Worm (Caenorhabditis elegans) whole organism, mixed stage, embryonic: Measurements from ENCODE around the gene T25B9.6.
A peak's percentile ranks its signal among the peaks of the same experiment; 100 is the strongest.

Source experiments
- M03D4.4 ChIP-seq: sonication (generic microtip); optimal IDR thresholded peaks from 2 replicates; lab custom pipeline; 2017; ENCODE audit warnings: mild to moderate bottlenecking, missing genetic modification characterization, missing compliant biosample characterization
- bed-3 ChIP-seq: fragments of 200-800 bp; sonication (Bioruptor generic); optimal IDR thresholded peaks from 3 replicates; lab custom pipeline; 2018; ENCODE audit warnings: mild to moderate bottlenecking, missing genetic modification characterization, moderate library complexity, missing compliant biosample characterization
- blmp-1 ChIP-seq: fragments of 150-350 bp; optimal IDR thresholded peaks from 2 replicates; lab custom pipeline; 2014; ENCODE audit warnings: missing biosample characterization, missing genetic modification characterization
- ceh-39 ChIP-seq: fragments of 150-350 bp; optimal IDR thresholded peaks from 2 replicates; lab custom pipeline; 2014; ENCODE audit warnings: missing biosample characterization, missing genetic modification characterization
- ces-1 ChIP-seq: fragments of 150-350 bp; optimal IDR thresholded peaks from 2 replicates; lab custom pipeline; 2014; ENCODE audit warnings: missing biosample characterization, missing genetic modification reagents, missing genetic modification characterization
- cnd-1 ChIP-seq: fragments of 200-800 bp; sonication (Bioruptor generic); optimal IDR thresholded peaks from 2 replicates; lab custom pipeline; 2018; ENCODE audit warnings: mild to moderate bottlenecking, missing genetic modification characterization, missing compliant biosample characterization
- drap-1 ChIP-seq: fragments of 200-800 bp; sonication (Bioruptor generic); optimal IDR thresholded peaks from 3 replicates; lab custom pipeline; 2018; ENCODE audit warnings: mild to moderate bottlenecking, missing genetic modification characterization, missing compliant biosample characterization
- elt-1 ChIP-seq: sonication (generic microtip); optimal IDR thresholded peaks from 2 replicates; lab custom pipeline; 2017; ENCODE audit warnings: missing genetic modification characterization, mild to moderate bottlenecking, missing compliant biosample characterization, antibody characterized with exemption, moderate library complexity, borderline replicate concordance; ENCODE audit not compliant: insufficient read depth
- elt-3 ChIP-seq: fragments of 150-350 bp; optimal IDR thresholded peaks from 2 replicates; lab custom pipeline; 2014; ENCODE audit warnings: missing biosample characterization, missing genetic modification characterization
- flh-1 ChIP-seq: fragments of 200-800 bp; sonication (Bioruptor generic); optimal IDR thresholded peaks from 2 replicates; lab custom pipeline; 2018; ENCODE audit warnings: mild to moderate bottlenecking, missing genetic modification characterization, moderate library complexity, missing compliant biosample characterization
- ham-2 ChIP-seq: fragments of 200-800 bp; sonication (Bioruptor generic); optimal IDR thresholded peaks from 2 replicates; lab custom pipeline; 2018; ENCODE audit warnings: mild to moderate bottlenecking, missing genetic modification characterization, missing compliant biosample characterization
- hlh-1 ChIP-seq: fragments of 150-350 bp; optimal IDR thresholded peaks from 2 replicates; lab custom pipeline; 2014; ENCODE audit warnings: missing biosample characterization, missing genetic modification reagents, missing genetic modification characterization
- lin-13 ChIP-seq: fragments of 150-350 bp; optimal IDR thresholded peaks from 2 replicates; lab custom pipeline; 2014; ENCODE audit warnings: missing biosample characterization, missing genetic modification characterization
- lin-32 ChIP-seq: fragments of 200-800 bp; sonication (Bioruptor generic); optimal IDR thresholded peaks from 2 replicates; lab custom pipeline; 2018; ENCODE audit warnings: mild to moderate bottlenecking, missing genetic modification characterization, missing compliant biosample characterization
- lsy-2 ChIP-seq: fragments of 150-350 bp; optimal IDR thresholded peaks from 2 replicates; lab custom pipeline; 2014; ENCODE audit warnings: missing biosample characterization, missing genetic modification characterization
- mab-5 ChIP-seq: fragments of 150-350 bp; optimal IDR thresholded peaks from 2 replicates; lab custom pipeline; 2014; ENCODE audit warnings: missing biosample characterization, missing genetic modification characterization
- mep-1 ChIP-seq: fragments of 150-350 bp; optimal IDR thresholded peaks from 2 replicates; lab custom pipeline; 2017; ENCODE audit warnings: missing biosample characterization, missing genetic modification reagents, missing genetic modification characterization, inconsistent platforms
- mls-2 ChIP-seq: sonication (generic microtip); optimal IDR thresholded peaks from 2 replicates; lab custom pipeline; 2016; ENCODE audit warnings: mild to moderate bottlenecking, missing genetic modification characterization, moderate library complexity, missing compliant biosample characterization
- nhr-12 ChIP-seq: fragments of 150-350 bp; optimal IDR thresholded peaks from 2 replicates; lab custom pipeline; 2014; ENCODE audit warnings: missing biosample characterization, missing genetic modification characterization
- nhr-2 ChIP-seq: fragments of 150-350 bp; optimal IDR thresholded peaks from 2 replicates; lab custom pipeline; 2014; ENCODE audit warnings: missing biosample characterization, missing genetic modification characterization
- nhr-28 ChIP-seq: fragments of 150-350 bp; optimal IDR thresholded peaks from 2 replicates; lab custom pipeline; 2014; ENCODE audit warnings: missing biosample characterization, missing genetic modification characterization
- pha-4 ChIP-seq: fragments of 150-350 bp; optimal IDR thresholded peaks from 2 replicates; lab custom pipeline; 2018; ENCODE audit warnings: missing biosample characterization, missing genetic modification reagents, missing genetic modification characterization
- snpc-4 ChIP-seq: fragments of 150-350 bp; optimal IDR thresholded peaks from 2 replicates; lab custom pipeline; 2014; ENCODE audit warnings: missing biosample characterization, missing genetic modification characterization
- sptf-1 ChIP-seq: sonication (generic microtip); optimal IDR thresholded peaks from 2 replicates; lab custom pipeline; 2017; ENCODE audit warnings: mild to moderate bottlenecking, missing genetic modification characterization, moderate library complexity, missing compliant biosample characterization
- unc-120 ChIP-seq: sonication (generic microtip); optimal IDR thresholded peaks from 2 replicates; lab custom pipeline; 2017; ENCODE audit warnings: missing genetic modification characterization, missing compliant biosample characterization; ENCODE audit not compliant: poor library complexity, severe bottlenecking
- unc-39 ChIP-seq: fragments of 150-350 bp; optimal IDR thresholded peaks from 2 replicates; lab custom pipeline; 2014; ENCODE audit warnings: missing biosample characterization, missing genetic modification characterization
- unc-62 ChIP-seq: fragments of 150-350 bp; optimal IDR thresholded peaks from 2 replicates; lab custom pipeline; 2014; ENCODE audit warnings: missing biosample characterization, missing genetic modification reagents, missing genetic modification characterization
- zip-8 ChIP-seq: fragments of 150-350 bp; optimal IDR thresholded peaks from 2 replicates; lab custom pipeline; 2014; ENCODE audit warnings: missing biosample characterization, missing genetic modification characterization
- ztf-11 ChIP-seq: fragments of 150-350 bp; optimal IDR thresholded peaks from 2 replicates; lab custom pipeline; 2014; ENCODE audit warnings: missing biosample characterization, missing genetic modification characterization

Gene T25B9.6

DNA sequence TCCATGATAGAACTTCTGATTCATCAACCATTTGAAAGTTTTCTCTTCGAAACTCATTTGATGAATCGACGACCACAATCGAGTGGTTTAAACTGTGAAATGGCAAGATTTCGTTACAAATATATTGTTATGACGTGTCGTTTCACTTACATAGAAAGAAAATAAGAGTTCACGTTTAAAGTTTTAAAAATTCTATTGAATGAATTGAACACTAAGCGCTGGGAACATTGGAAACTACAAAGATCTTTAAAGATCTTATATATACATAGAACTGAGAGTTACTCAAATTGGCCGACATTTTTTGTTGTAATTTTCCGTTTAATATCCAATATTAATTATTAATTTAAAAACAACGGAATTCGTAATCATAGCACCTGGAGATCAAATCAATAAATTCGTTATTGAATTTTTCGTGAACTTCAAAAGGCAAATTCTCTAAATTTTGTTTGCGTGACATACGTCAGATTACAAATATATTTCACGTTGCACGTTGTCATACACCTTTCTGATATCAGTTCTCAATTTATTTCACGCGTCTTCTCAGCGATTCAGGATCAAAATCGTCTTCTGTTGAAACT lies at the start of gene T25B9.6, which contains the start of gene T25B9.4:
T25B9.6 (plus strand) TSS at position 528 of the 578 bp plus-strand sequence.
T25B9.4 (minus strand) TSS at position 101 of the 578 bp plus-strand sequence.
- TF ChIP-seq ham-2 (GFP tag; lab: Kevin White, UChicago) (no peak), mls-2 (tag; lab: Kevin White, UChicago) (no peak), elt-3 (no peak), drap-1 (GFP tag; lab: Kevin White, UChicago) (no peak), zip-8 (no peak), M03D4.4 (tag; lab: Kevin White, UChicago) (no peak), ztf-11 (tag; lab: Kevin White, UChicago) (no peak), ceh-39 (tag; lab: Kevin White, UChicago) (no peak), mep-1 (tag; lab: Kevin White, UChicago) (no peak), blmp-1 (tag; lab: Kevin White, UChicago) (no peak), cnd-1 (tag; lab: Kevin White, UChicago) (no peak), pha-4 (tag; lab: Kevin White, UChicago) (no peak), sptf-1 (tag; lab: Kevin White, UChicago) (no peak), snpc-4 (tag; lab: Kevin White, UChicago) (no peak), unc-39 (no peak), ces-1 (GFP tag; lab: Kevin White, UChicago) (no peak), unc-120 (tag; lab: Kevin White, UChicago) (no peak), mab-5 (tag; lab: Kevin White, UChicago) (no peak)
- TF ChIP-seq, all 35 proteins: peak for 0

DNA sequence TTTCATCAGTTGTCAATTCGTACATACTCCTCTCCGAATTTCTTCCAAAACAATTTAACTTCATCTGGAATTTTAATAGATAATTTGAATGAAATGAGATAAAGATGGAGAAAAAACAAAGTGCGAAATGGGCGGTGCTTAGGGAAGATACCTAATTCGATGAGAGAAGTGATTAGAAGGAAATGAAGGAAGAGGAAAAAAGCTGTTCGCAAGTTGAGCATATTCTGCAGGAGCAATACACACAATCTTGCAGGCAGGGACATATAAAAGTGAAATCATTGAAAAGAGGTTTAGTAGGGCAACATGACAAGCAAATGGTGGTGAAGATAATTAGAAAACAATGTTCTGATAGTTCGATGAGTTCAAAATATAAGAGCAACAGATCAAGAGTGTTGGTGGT lies 46.2 kb upstream of the T25B9.6 start, which contains the start of gene glb-21:
glb-21 (minus strand) TSS at position 66 of the 400 bp plus-strand sequence.
- TF ChIP-seq unc-39 (no peak), zip-8 (no peak), lin-32 (no peak)

DNA sequence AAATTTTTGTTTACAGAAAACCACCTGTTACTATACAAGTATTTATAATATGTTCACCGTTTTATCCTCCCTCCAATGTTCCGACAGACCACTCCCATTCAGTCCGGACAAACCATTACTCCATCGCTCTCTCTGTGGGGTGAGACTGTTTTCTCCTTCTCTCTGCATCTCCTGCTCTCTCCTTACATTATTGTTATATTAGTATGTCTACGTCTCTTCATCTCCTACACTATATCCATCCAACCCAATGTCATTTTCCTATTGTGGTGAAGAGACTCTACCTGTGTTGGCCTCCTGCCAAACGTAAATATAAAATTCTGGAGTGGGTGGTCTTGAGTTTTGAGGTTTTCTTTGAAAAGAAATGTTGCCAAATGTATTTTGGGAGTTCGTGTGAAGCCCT lies 43.3 kb upstream of the T25B9.6 start:
- TF ChIP-seq nhr-2: peak; percentile 29
- TF ChIP-seq snpc-4 (tag; lab: Kevin White, UChicago): no peak
- peak; percentile 7 for TF ChIP-seq pha-4 (tag; lab: Kevin White, UChicago)

DNA sequence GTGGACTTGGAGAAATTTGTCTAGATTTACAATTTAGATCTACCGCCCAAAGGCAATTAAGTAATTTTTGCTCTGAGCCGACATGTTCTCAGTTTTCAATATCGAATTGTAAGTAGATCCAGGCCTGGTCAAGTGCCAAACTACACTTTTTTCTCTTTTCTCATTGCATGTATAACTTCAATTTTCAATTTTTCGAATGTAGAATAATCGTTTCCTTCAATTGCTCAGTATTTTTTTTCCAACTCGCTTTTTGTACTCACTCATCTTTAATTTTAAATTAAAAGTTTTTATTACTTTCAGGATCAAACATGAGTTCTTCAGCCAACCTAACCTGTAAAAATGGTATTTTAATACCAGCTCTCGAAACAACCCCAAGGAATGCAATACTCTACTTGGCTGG lies 41.6 kb upstream of the T25B9.6 start, which contains the start of gene ncx-3:
ncx-3 (plus strand) TSS at position 301 of the 400 bp plus-strand sequence.
- TF ChIP-seq bed-3 (GFP tag; lab: Kevin White, UChicago) (no peak), mep-1 (tag; lab: Kevin White, UChicago) (no peak), nhr-2 (no peak), hlh-1 (tag; lab: Kevin White, UChicago) (no peak), flh-1 (GFP tag; lab: Kevin White, UChicago) (no peak), unc-39 (no peak), snpc-4 (tag; lab: Kevin White, UChicago) (no peak), elt-1 (no peak), pha-4 (tag; lab: Kevin White, UChicago) (no peak), ztf-11 (tag; lab: Kevin White, UChicago) (no peak), lsy-2 (no peak), elt-3 (no peak), cnd-1 (tag; lab: Kevin White, UChicago) (no peak), M03D4.4 (tag; lab: Kevin White, UChicago) (no peak), drap-1 (GFP tag; lab: Kevin White, UChicago) (no peak), zip-8 (no peak), blmp-1 (tag; lab: Kevin White, UChicago) (no peak), nhr-12 (no peak), sptf-1 (tag; lab: Kevin White, UChicago) (no peak), nhr-28 (tag; lab: Kevin White, UChicago) (no peak)

DNA sequence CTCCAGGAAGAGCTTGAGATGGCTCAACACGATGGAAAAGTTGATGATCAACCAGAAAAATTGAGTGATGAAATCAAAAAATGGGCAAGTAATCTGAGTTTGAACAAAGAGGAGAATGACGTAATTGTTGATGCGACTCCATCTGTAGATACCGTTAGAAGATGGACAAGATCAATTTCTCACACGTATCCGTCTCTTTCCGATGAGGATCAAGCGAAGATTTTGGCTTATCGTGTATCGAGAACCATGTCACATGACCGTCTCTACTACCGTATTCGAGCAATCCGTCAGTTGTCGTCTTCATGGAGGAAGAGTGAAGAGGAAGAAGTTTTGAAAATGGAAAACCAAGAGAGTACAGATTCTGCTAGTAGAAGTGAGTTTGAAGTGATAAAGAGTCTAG lies 39.9 kb upstream of the T25B9.6 start:
- TF ChIP-seq ham-2 (GFP tag; lab: Kevin White, UChicago) (no peak), lin-13 (tag; lab: Kevin White, UChicago) (no peak), sptf-1 (tag; lab: Kevin White, UChicago) (no peak), cnd-1 (tag; lab: Kevin White, UChicago) (no peak), lsy-2 (no peak), unc-62 (GFP tag; lab: Kevin White, UChicago) (no peak), elt-1 (peak; percentile 83), unc-39 (no peak)
